Worm (Caenorhabditis elegans) whole organism, young adult: Measurements from ENCODE around the gene cdk-1.

ENCODE experiments used
- Y56A3A.18 ChIP-seq: fragments of 200-800 bp; sonication (Bioruptor generic); IDR thresholded peaks from 2 replicates; pipeline ENCODE4 v1.3.6; 2022; ENCODE audit warnings: missing genetic modification reagents, missing genetic modification characterization, missing compliant biosample characterization
- ama-1 ChIP-seq, 3 experiments: fragments of 150-350 bp in 1 of 3; sonication (generic microtip) in 2 of 3; optimal IDR thresholded peaks; 2 replicates each; lab custom pipeline; 2014 to 2018; ENCODE audit warnings: missing biosample characterization in 2 of 3, missing genetic modification characterization in 2 of 3, missing genetic modification reagents in 2 of 3
- atf-7 ChIP-seq: sonication (generic microtip); optimal IDR thresholded peaks from 2 replicates; lab custom pipeline; 2017; ENCODE audit warnings: mild to moderate bottlenecking, missing genetic modification characterization, missing compliant biosample characterization
- hsf-1 ChIP-seq: fragments of 200-800 bp; sonication (Bioruptor generic); IDR thresholded peaks from 2 replicates; pipeline ENCODE4 v1.3.6; 2022; ENCODE audit warnings: missing genetic modification reagents, missing genetic modification characterization, missing compliant biosample characterization
- lin-35 ChIP-seq, 3 experiments: fragments of 150-350 bp in 2 of 3; sonication (generic microtip) in 1 of 3; optimal IDR thresholded peaks; 2 replicates each; lab custom pipeline; 2014 to 2018; ENCODE audit warnings: missing biosample characterization in 3 of 3, missing genetic modification characterization in 3 of 3, missing genetic modification reagents in 3 of 3

- TF ChIP-seq hsf-1 (GFP tag; lab: Robert Waterston, UW) (no peak), ama-1 (optimal IDR thresholded peaks at IDR 0.05; lab: Kevin White, UChicago) (no peak), ama-1 (GFP tag; optimal IDR thresholded peaks at IDR 0.05; lab: Kevin White, UChicago) (no peak), lin-35 (GFP tag; optimal IDR thresholded peaks at IDR 0.05; lab: Kevin White, UChicago) (no peak), Y56A3A.18 (GFP tag; lab: Robert Waterston, UW) (no peak), atf-7 (tag; lab: Kevin White, UChicago) (no peak)
Measured at ce11 chrIII:9697886-9698285, 49.4 kb upstream of the cdk-1 start.
